Worm (Caenorhabditis elegans) whole organism, L4 larva: ENCODE data around the gene saps-1.
A peak's percentile ranks its signal among the peaks of the same experiment; 100 is the strongest.

Experiments
- F26F4.8 ChIP-seq: fragments of 200-800 bp; sonication (Bioruptor generic); conservative IDR thresholded peaks from 2 replicates; pipeline ENCODE4 v1.3.6; 2022; ENCODE audit warnings: missing genetic modification characterization, missing compliant biosample characterization
- R02D3.7 ChIP-seq: fragments of 150-350 bp; sonication (generic microtip); optimal IDR thresholded peaks from 3 replicates; lab custom pipeline; 2014; ENCODE audit warnings: missing biosample characterization, missing genetic modification characterization
- T20F7.1 ChIP-seq: fragments of 200-800 bp; sonication (Bioruptor generic); optimal IDR thresholded peaks from 2 replicates; lab custom pipeline; 2018; ENCODE audit warnings: mild to moderate bottlenecking, missing genetic modification characterization, missing compliant biosample characterization
- Y48G9A.11 ChIP-seq: fragments of 200-800 bp; sonication (Bioruptor generic); IDR thresholded peaks from 2 replicates; pipeline ENCODE4 v1.3.6; 2022; ENCODE audit warnings: missing genetic modification reagents, missing genetic modification characterization, missing compliant biosample characterization
- ZK546.5 ChIP-seq, 2 experiments: sonication (generic microtip); optimal IDR thresholded peaks; 2 replicates each; lab custom pipeline; 2017; ENCODE audit warnings: missing biosample characterization in 2 of 2, missing genetic modification characterization in 2 of 2
- aha-1 ChIP-seq: fragments of 150-350 bp; peaks from one replicate; lab custom pipeline; 2014; ENCODE audit warnings: missing biosample characterization, missing genetic modification characterization
- arid-1 ChIP-seq: fragments of 200-800 bp; sonication (Bioruptor generic); conservative IDR thresholded peaks from 2 replicates; pipeline ENCODE4 v1.3.6; 2022; ENCODE audit warnings: missing genetic modification reagents, missing genetic modification characterization, missing compliant biosample characterization
- ceh-20 ChIP-seq: fragments of 200-800 bp; sonication (Bioruptor generic); IDR thresholded peaks from 2 replicates; pipeline ENCODE4 v1.3.6; 2022; ENCODE audit warnings: missing genetic modification reagents, missing genetic modification characterization, missing compliant biosample characterization
- ceh-32 ChIP-seq: sonication (generic microtip); optimal IDR thresholded peaks from 2 replicates; lab custom pipeline; 2016; ENCODE audit warnings: mild to moderate bottlenecking, missing genetic modification characterization, missing compliant biosample characterization; ENCODE audit not compliant: poor library complexity
- ceh-62 ChIP-seq: sonication (generic microtip); optimal IDR thresholded peaks from 2 replicates; lab custom pipeline; 2017; ENCODE audit warnings: missing biosample characterization, missing genetic modification characterization
- ces-1 ChIP-seq: fragments of 150-350 bp; sonication (generic microtip); optimal IDR thresholded peaks from 4 replicates; lab custom pipeline; 2014; ENCODE audit warnings: missing biosample characterization, missing genetic modification reagents, missing genetic modification characterization
- ctbp-1 ChIP-seq: fragments of 200-800 bp; sonication (Bioruptor generic); IDR thresholded peaks from 2 replicates; pipeline ENCODE4 v1.3.6; 2022; ENCODE audit warnings: missing genetic modification reagents, missing genetic modification characterization, missing compliant biosample characterization
- daf-16 ChIP-seq, 3 experiments: sonication (generic microtip); optimal IDR thresholded peaks; 2 replicates each; lab custom pipeline; 2016 to 2017; ENCODE audit warnings: missing genetic modification characterization in 3 of 3, missing genetic modification reagents in 3 of 3, mild to moderate bottlenecking in 2 of 3, missing compliant biosample characterization in 2 of 3, missing biosample characterization in 1 of 3, moderate library complexity in 1 of 3
- daf-8 ChIP-seq: fragments of 200-800 bp; sonication (Bioruptor generic); IDR thresholded peaks from 2 replicates; pipeline ENCODE4 v1.3.6; 2022; ENCODE audit warnings: missing genetic modification characterization, missing compliant biosample characterization
- dmd-6 ChIP-seq: fragments of 200-800 bp; sonication (Bioruptor generic); IDR thresholded peaks from 2 replicates; pipeline ENCODE4 v1.3.6; 2022; ENCODE audit warnings: missing genetic modification reagents, missing genetic modification characterization, missing compliant biosample characterization
- dmd-8 ChIP-seq: fragments of 200-800 bp; sonication (Bioruptor generic); IDR thresholded peaks from 2 replicates; pipeline ENCODE4 v1.3.6; 2022; ENCODE audit warnings: missing genetic modification characterization, missing compliant biosample characterization
- dmd-9 ChIP-seq: fragments of 200-800 bp; sonication (Bioruptor generic); IDR thresholded peaks from 2 replicates; pipeline ENCODE4 v1.3.6; 2022; ENCODE audit warnings: missing genetic modification reagents, missing genetic modification characterization, missing compliant biosample characterization
- dpl-1 ChIP-seq: fragments of 150-350 bp; optimal IDR thresholded peaks from 2 replicates; lab custom pipeline; 2014; ENCODE audit warnings: missing biosample characterization, missing genetic modification reagents, missing genetic modification characterization
- duxl-1 ChIP-seq: sonication (generic microtip); optimal IDR thresholded peaks from 2 replicates; lab custom pipeline; 2016; ENCODE audit warnings: mild to moderate bottlenecking, missing genetic modification characterization, moderate library complexity, missing compliant biosample characterization; ENCODE audit not compliant: poor library complexity
- hmg-1.1 ChIP-seq: fragments of 200-800 bp; sonication (Bioruptor generic); IDR thresholded peaks from 2 replicates; pipeline ENCODE4 v1.3.6; 2022; ENCODE audit warnings: missing genetic modification reagents, missing genetic modification characterization, missing compliant biosample characterization
- lin-39 ChIP-seq: fragments of 150-350 bp; optimal IDR thresholded peaks from 2 replicates; lab custom pipeline; 2014; ENCODE audit warnings: missing biosample characterization, missing genetic modification reagents, missing genetic modification characterization
- madf-5 ChIP-seq, 2 experiments: fragments of 200-800 bp; sonication (Bioruptor generic); IDR thresholded peaks; 2 replicates each; pipeline ENCODE4 v1.3.6; 2022; ENCODE audit warnings: missing compliant biosample characterization in 2 of 2, missing genetic modification characterization in 2 of 2
- madf-9 ChIP-seq: fragments of 200-800 bp; sonication (Bioruptor generic); conservative IDR thresholded peaks from 2 replicates; pipeline ENCODE4 v1.3.6; 2022; ENCODE audit warnings: missing genetic modification reagents, missing genetic modification characterization, missing compliant biosample characterization
- mep-1 ChIP-seq: fragments of 150-350 bp; sonication (generic microtip); optimal IDR thresholded peaks from 3 replicates; lab custom pipeline; 2014; ENCODE audit warnings: missing biosample characterization, missing genetic modification characterization
- nhr-10 ChIP-seq: fragments of 150-350 bp; optimal IDR thresholded peaks from 2 replicates; lab custom pipeline; 2014; ENCODE audit warnings: missing biosample characterization, missing genetic modification characterization
- nhr-11 ChIP-seq: fragments of 150-350 bp; optimal IDR thresholded peaks from 2 replicates; lab custom pipeline; 2014; ENCODE audit warnings: missing biosample characterization, missing genetic modification characterization
- nhr-76 ChIP-seq: fragments of 150-350 bp; optimal IDR thresholded peaks from 2 replicates; lab custom pipeline; 2014; ENCODE audit warnings: missing biosample characterization, missing genetic modification characterization
- nhr-77 ChIP-seq: fragments of 150-350 bp; optimal IDR thresholded peaks from 2 replicates; lab custom pipeline; 2014; ENCODE audit warnings: missing biosample characterization, missing genetic modification characterization
- pha-4 ChIP-seq, 2 experiments: fragments of 150-350 bp in 1 of 2; fragments of 200-800 bp in 1 of 2; sonication (Bioruptor generic) in 1 of 2; IDR thresholded peaks in 1 of 2; optimal IDR thresholded peaks in 1 of 2; 2 replicates each; pipeline versions ENCODE4 v1.3.6 to Lab custom; 2014 to 2022; ENCODE audit warnings: missing genetic modification characterization in 2 of 2, missing genetic modification reagents in 2 of 2, missing biosample characterization in 1 of 2, missing compliant biosample characterization in 1 of 2
- rbr-2 ChIP-seq: sonication (generic microtip); optimal IDR thresholded peaks from 2 replicates; lab custom pipeline; 2016; ENCODE audit warnings: missing genotype, missing genetic modification characterization, missing compliant biosample characterization
- saeg-2 ChIP-seq: fragments of 200-800 bp; sonication (Bioruptor generic); IDR thresholded peaks from 2 replicates; pipeline ENCODE4 v1.3.6; 2022; ENCODE audit warnings: missing genetic modification reagents, missing genetic modification characterization, missing compliant biosample characterization
- sdz-12 ChIP-seq: fragments of 200-800 bp; sonication (Bioruptor generic); optimal IDR thresholded peaks from 2 replicates; lab custom pipeline; 2018; ENCODE audit warnings: mild to moderate bottlenecking, missing genetic modification characterization, missing compliant biosample characterization
- set-16 ChIP-seq: fragments of 200-800 bp; sonication (Bioruptor generic); IDR thresholded peaks from 2 replicates; pipeline ENCODE4 v1.3.6; 2022; ENCODE audit warnings: missing genetic modification reagents, missing genetic modification characterization, missing compliant biosample characterization
- skn-1 ChIP-seq: fragments of 150-350 bp; optimal IDR thresholded peaks from 2 replicates; lab custom pipeline; 2014; ENCODE audit warnings: missing biosample characterization, missing genetic modification characterization
- snpc-1.2 ChIP-seq: fragments of 200-800 bp; sonication (Bioruptor generic); IDR thresholded peaks from 2 replicates; pipeline ENCODE4 v1.3.6; 2022; ENCODE audit warnings: missing genetic modification reagents, missing genetic modification characterization, missing compliant biosample characterization
- spr-1 ChIP-seq: sonication (generic microtip); optimal IDR thresholded peaks from 2 replicates; lab custom pipeline; 2016; ENCODE audit warnings: mild to moderate bottlenecking, missing genetic modification characterization, missing compliant biosample characterization
- tag-97 ChIP-seq: fragments of 200-800 bp; sonication (Bioruptor generic); IDR thresholded peaks from 2 replicates; pipeline ENCODE4 v1.3.6; 2022; ENCODE audit warnings: missing genetic modification characterization, missing compliant biosample characterization
- unc-39 ChIP-seq: sonication (generic microtip); optimal IDR thresholded peaks from 2 replicates; lab custom pipeline; 2017; ENCODE audit warnings: missing biosample characterization, missing genetic modification characterization
- unc-62 ChIP-seq, 3 experiments: fragments of 150-350 bp in 1 of 3; sonication (generic microtip); optimal IDR thresholded peaks in 2 of 3; peaks in 1 of 3; 1 replicate in 1 of 3; 2 replicates in 2 of 3; lab custom pipeline; 2014 to 2017; ENCODE audit warnings: missing biosample characterization in 3 of 3, missing genetic modification characterization in 3 of 3, missing genetic modification reagents in 3 of 3, missing genotype in 1 of 3
- vab-7 ChIP-seq: fragments of 200-800 bp; sonication (Bioruptor generic); IDR thresholded peaks from 2 replicates; pipeline ENCODE4 v1.3.6; 2022; ENCODE audit warnings: missing genetic modification reagents, missing genetic modification characterization, missing compliant biosample characterization
- zip-2 ChIP-seq: fragments of 150-350 bp; optimal IDR thresholded peaks from 2 replicates; lab custom pipeline; 2014; ENCODE audit warnings: missing biosample characterization, missing genetic modification characterization
- ztf-11 ChIP-seq: fragments of 150-350 bp; optimal IDR thresholded peaks from 2 replicates; lab custom pipeline; 2014; ENCODE audit warnings: missing biosample characterization, missing genetic modification characterization

Gene saps-1

ce11 chrII:11275484-11275883, 22.0 kb upstream of the saps-1 start:
- no peak for TF ChIP-seq ceh-32 (tag; lab: Kevin White, UChicago)
- no peak for TF ChIP-seq skn-1
- TF ChIP-seq hmg-1.1: no peak
- no peak for TF ChIP-seq T20F7.1
- no peak for TF ChIP-seq saeg-2 (GFP tag; lab: Robert Waterston, UW)
- no peak for TF ChIP-seq daf-16 (GFP tag; optimal IDR thresholded peaks at IDR 0.05; lab: Kevin White, UChicago)
- TF ChIP-seq daf-16 (tag; optimal IDR thresholded peaks at IDR 0.05; lab: Kevin White, UChicago): no peak
- no peak for TF ChIP-seq madf-5 (GFP tag; IDR thresholded peaks at IDR 0.05; lab: Robert Waterston, UW)
- TF ChIP-seq ztf-11 (tag; lab: Kevin White, UChicago): no peak
- no peak for TF ChIP-seq mep-1 (tag; lab: Kevin White, UChicago)
- TF ChIP-seq ctbp-1: no peak

- TF ChIP-seq unc-62 (GFP tag; optimal IDR thresholded peaks at IDR 0.05 in 1 of 2; lab: Kevin White, UChicago) (peak in 1 of 2 experiments; percentile 1), unc-62 (tag; optimal IDR thresholded peaks at IDR 0.05; lab: Kevin White, UChicago) (no peak), tag-97 (GFP tag; lab: Robert Waterston, UW) (no peak)
Measured at ce11 chrII:11276879-11277278, 20.6 kb upstream of the saps-1 start.

- TF ChIP-seq set-16 (GFP tag; lab: Robert Waterston, UW) (0 out of 2 replicates have a peak, but pooled peaks have one; percentile 11), skn-1 (no peak)
Measured at ce11 chrII:11279971-11280370, 17.5 kb upstream of the saps-1 start.

ce11 chrII:11281177-11281576, 16.3 kb upstream of the saps-1 start:
- TF ChIP-seq ZK546.5 (tag; optimal IDR thresholded peaks at IDR 0.05; lab: Kevin White, UChicago) (no peak), ctbp-1 (no peak), nhr-11 (tag; lab: Kevin White, UChicago) (no peak), madf-9 (GFP tag; lab: Robert Waterston, UW) (no peak), saeg-2 (GFP tag; lab: Robert Waterston, UW) (no peak), duxl-1 (tag; lab: Kevin White, UChicago) (no peak), dpl-1 (GFP tag; lab: Kevin White, UChicago) (no peak), zip-2 (tag; lab: Kevin White, UChicago) (no peak), nhr-76 (tag; lab: Kevin White, UChicago) (no peak)
- TF ChIP-seq, all 104 proteins: peak for 0

ce11 chrII:11281666-11282065, 15.8 kb upstream of the saps-1 start, which contains the start of gene unc-130:
Gene unc-130 (plus strand): TSS chrII:11281966.
- TF ChIP-seq spr-1 (tag; lab: Kevin White, UChicago): no peak
- no peak for TF ChIP-seq dmd-8 (GFP tag; lab: Robert Waterston, UW)
- TF ChIP-seq rbr-2 (tag; lab: Kevin White, UChicago): no peak
- no peak for TF ChIP-seq snpc-1.2 (GFP tag; lab: Robert Waterston, UW)
- no peak for TF ChIP-seq nhr-77
- no peak for TF ChIP-seq T20F7.1
- TF ChIP-seq sdz-12: no peak
- no peak for TF ChIP-seq R02D3.7 (tag; lab: Kevin White, UChicago)
- no peak for TF ChIP-seq ceh-20 (GFP tag; lab: Robert Waterston, UW)
- no peak for TF ChIP-seq dmd-6
- no peak for TF ChIP-seq F26F4.8 (GFP tag; lab: Robert Waterston, UW)
- no peak for TF ChIP-seq nhr-11 (tag; lab: Kevin White, UChicago)
- no peak for TF ChIP-seq lin-39 (tag; lab: Kevin White, UChicago)

ce11 chrII:11283013-11283412, 14.5 kb upstream of the saps-1 start:
- TF ChIP-seq dmd-9 (GFP tag; lab: Robert Waterston, UW) (no peak), arid-1 (GFP tag; lab: Robert Waterston, UW) (no peak), unc-39 (tag; lab: Kevin White, UChicago) (no peak), aha-1 (tag; lab: Kevin White, UChicago) (no peak), ces-1 (GFP tag; lab: Kevin White, UChicago) (no peak), Y48G9A.11 (GFP tag; lab: Robert Waterston, UW) (no peak), daf-8 (no peak), nhr-10 (tag; lab: Kevin White, UChicago) (no peak), pha-4 (GFP tag; IDR thresholded peaks at IDR 0.05; lab: Robert Waterston, UW) (no peak), pha-4 (tag; optimal IDR thresholded peaks at IDR 0.05; lab: Kevin White, UChicago) (no peak), vab-7 (no peak), ceh-62 (tag; lab: Kevin White, UChicago) (no peak), zip-2 (tag; lab: Kevin White, UChicago) (no peak)
